Fruit fly (Drosophila melanogaster) whole organism, embryonic: Measurements from ENCODE around the gene CG31898.

ENCODE experiments used
- CG11456 ChIP-seq: fragments of 200-800 bp; sonication (Bioruptor generic); IDR thresholded peaks from 3 replicates; pipeline ENCODE4 v1.3.6; 2022; ENCODE audit warnings: missing biosample characterization, missing genetic modification characterization
- CG12299 ChIP-seq: fragments of 200-800 bp; sonication (Bioruptor generic); optimal IDR thresholded peaks from 2 replicates; lab custom pipeline; 2018; ENCODE audit warnings: missing biosample characterization, mild to moderate bottlenecking, missing genetic modification characterization
- CG14014 ChIP-seq: fragments of 200-800 bp; sonication (Bioruptor generic); IDR thresholded peaks from 2 replicates; pipeline ENCODE4 v1.3.6; 2022; ENCODE audit warnings: missing biosample characterization, missing genetic modification characterization
- CG14050 ChIP-seq: fragments of 200-800 bp; sonication (Bioruptor generic); IDR thresholded peaks from 3 replicates; pipeline ENCODE4 v1.3.6; 2022; ENCODE audit warnings: missing biosample characterization, missing genetic modification characterization
- CG15269 ChIP-seq: fragments of 200-800 bp; sonication (Bioruptor generic); optimal IDR thresholded peaks from 2 replicates; lab custom pipeline; 2018; ENCODE audit warnings: missing biosample characterization, mild to moderate bottlenecking, missing genetic modification characterization, moderate library complexity
- CG15601 ChIP-seq: fragments of 200-800 bp; sonication (Bioruptor generic); optimal IDR thresholded peaks from 3 replicates; lab custom pipeline; 2019; ENCODE audit warnings: missing biosample characterization, mild to moderate bottlenecking, missing genetic modification characterization, moderate library complexity
- CG17802 ChIP-seq: fragments of 200-800 bp; sonication (Bioruptor generic); optimal IDR thresholded peaks from 2 replicates; lab custom pipeline; 2018; ENCODE audit warnings: missing biosample characterization, mild to moderate bottlenecking, missing genetic modification characterization, moderate library complexity
- CG18619 ChIP-seq: fragments of 200-800 bp; sonication (Bioruptor generic); optimal IDR thresholded peaks from 3 replicates; lab custom pipeline; 2017; ENCODE audit warnings: missing biosample characterization, mild to moderate bottlenecking, missing genetic modification characterization
- CG18764 ChIP-seq: fragments of 200-800 bp; sonication (Bioruptor generic); optimal IDR thresholded peaks from 3 replicates; lab custom pipeline; 2016; ENCODE audit warnings: missing biosample characterization, missing genetic modification characterization
- CG2116 ChIP-seq: fragments of 200-800 bp; sonication (Bioruptor generic); optimal IDR thresholded peaks from 3 replicates; lab custom pipeline; 2018; ENCODE audit warnings: missing biosample characterization, mild to moderate bottlenecking, missing genetic modification characterization
- CG2889 ChIP-seq: fragments of 200-800 bp; sonication (Bioruptor generic); IDR thresholded peaks from 3 replicates; pipeline ENCODE4 v1.3.6; 2022; ENCODE audit warnings: missing biosample characterization, missing genetic modification characterization
- CG4424 ChIP-seq: fragments of 200-800 bp; sonication (Bioruptor generic); optimal IDR thresholded peaks from 3 replicates; lab custom pipeline; 2016; ENCODE audit warnings: missing biosample characterization, missing genetic modification characterization
- CG7556 ChIP-seq: fragments of 200-800 bp; sonication (Bioruptor generic); optimal IDR thresholded peaks from 2 replicates; lab custom pipeline; 2017; ENCODE audit warnings: missing biosample characterization, mild to moderate bottlenecking, missing genetic modification characterization
- CG7987 ChIP-seq: fragments of 200-800 bp; sonication (Bioruptor generic); optimal IDR thresholded peaks from 2 replicates; lab custom pipeline; 2018; ENCODE audit warnings: missing biosample characterization, mild to moderate bottlenecking, missing genetic modification characterization, moderate library complexity
- CG9215 ChIP-seq: fragments of 200-800 bp; sonication (Bioruptor generic); IDR thresholded peaks from 2 replicates; pipeline ENCODE4 v1.3.6; 2022; ENCODE audit warnings: missing biosample characterization, missing genetic modification characterization
- CG9932 ChIP-seq: fragments of 200-800 bp; sonication (Bioruptor generic); IDR thresholded peaks from 2 replicates; pipeline ENCODE4 v1.3.6; 2022; ENCODE audit warnings: missing biosample characterization, missing genetic modification characterization
- Dad ChIP-seq: fragments of 200-800 bp; sonication (Bioruptor generic); optimal IDR thresholded peaks from 3 replicates; lab custom pipeline; 2016; ENCODE audit warnings: missing biosample characterization, missing genetic modification characterization
- Deaf1 ChIP-seq: fragments of 200-800 bp; optimal IDR thresholded peaks from 3 replicates; lab custom pipeline; 2019; ENCODE audit warnings: missing biosample characterization, mild to moderate bottlenecking, missing genetic modification characterization, moderate library complexity
- Dfd ChIP-seq, 2 experiments: fragments of >200 bp; optimal IDR thresholded peaks; 2 replicates each; lab custom pipeline; 2017; ENCODE audit warnings: missing biosample characterization in 2 of 2, missing genetic modification characterization in 2 of 2
- Fer2 ChIP-seq: fragments of 200-800 bp; sonication (Bioruptor generic); optimal IDR thresholded peaks from 2 replicates; lab custom pipeline; 2018; ENCODE audit warnings: missing biosample characterization, mild to moderate bottlenecking, missing genetic modification characterization, moderate library complexity
- GATAe ChIP-seq: fragments of 200-800 bp; sonication (Bioruptor generic); conservative IDR thresholded peaks from 2 replicates; pipeline ENCODE4 v1.3.6; 2022; ENCODE audit warnings: missing biosample characterization, missing genetic modification characterization
- HLH4C ChIP-seq: fragments of 200-800 bp; sonication (Bioruptor generic); IDR thresholded peaks from 3 replicates; pipeline ENCODE4 v1.3.6; 2022; ENCODE audit warnings: missing biosample characterization, missing genetic modification characterization; ENCODE audit not compliant: partially characterized antibody
- Hand ChIP-seq: fragments of 200-800 bp; sonication (Bioruptor generic); optimal IDR thresholded peaks from 2 replicates; lab custom pipeline; 2017; ENCODE audit warnings: mild to moderate bottlenecking, missing biosample characterization, missing genetic modification reagents, missing genetic modification characterization
- MBD-R2 ChIP-seq: fragments of 200-800 bp; sonication (Bioruptor generic); IDR thresholded peaks from 2 replicates; pipeline ENCODE4 v1.3.6; 2022; ENCODE audit warnings: missing biosample characterization, missing genetic modification characterization
- MTF-1 ChIP-seq: fragments of 200-800 bp; sonication (Bioruptor generic); optimal IDR thresholded peaks from 2 replicates; lab custom pipeline; 2018; ENCODE audit warnings: missing biosample characterization, mild to moderate bottlenecking, missing genetic modification characterization, borderline replicate concordance
- Rx ChIP-seq: fragments of 200-800 bp; sonication (Bioruptor generic); IDR thresholded peaks from 2 replicates; pipeline ENCODE4 v1.3.6; 2022; ENCODE audit warnings: missing biosample characterization, missing genetic modification characterization
- Vsx1 ChIP-seq: fragments of 200-800 bp; sonication (Bioruptor generic); optimal IDR thresholded peaks from 2 replicates; lab custom pipeline; 2017; ENCODE audit warnings: missing biosample characterization, mild to moderate bottlenecking, missing genetic modification characterization, missing genetic modification reagents
- Xbp1 ChIP-seq: fragments of 200-800 bp; sonication (Bioruptor generic); optimal IDR thresholded peaks from 3 replicates; lab custom pipeline; 2016; ENCODE audit warnings: missing biosample characterization, mild to moderate bottlenecking, missing genetic modification characterization
- ab ChIP-seq: fragments of 200-800 bp; sonication (Bioruptor generic); optimal IDR thresholded peaks from 2 replicates; lab custom pipeline; 2016; ENCODE audit warnings: missing biosample characterization, missing genetic modification characterization
- ash1 ChIP-seq: fragments of 200-800 bp; sonication (Bioruptor generic); optimal IDR thresholded peaks from 2 replicates; lab custom pipeline; 2018; ENCODE audit warnings: missing biosample characterization, mild to moderate bottlenecking, missing genetic modification characterization
- ato ChIP-seq: fragments of 200-800 bp; sonication (Bioruptor generic); IDR thresholded peaks from 2 replicates; pipeline ENCODE4 v1.3.6; 2022; ENCODE audit warnings: missing biosample characterization, missing genetic modification characterization; ENCODE audit not compliant: partially characterized antibody
- bab2 ChIP-seq: fragments of 200-800 bp; sonication (Bioruptor generic); optimal IDR thresholded peaks from 2 replicates; lab custom pipeline; 2016; ENCODE audit warnings: missing biosample characterization, missing genetic modification characterization
- bcd ChIP-seq: fragments of 200-800 bp; sonication (Bioruptor generic); optimal IDR thresholded peaks from 2 replicates; lab custom pipeline; 2017; ENCODE audit warnings: missing biosample characterization, mild to moderate bottlenecking, missing genetic modification characterization
- bsh ChIP-seq, 2 experiments: fragments of 200-800 bp; sonication (Bioruptor generic); optimal IDR thresholded peaks; 2 replicates each; lab custom pipeline; 2017 to 2018; ENCODE audit warnings: mild to moderate bottlenecking in 2 of 2, missing biosample characterization in 2 of 2, missing genetic modification characterization in 2 of 2, moderate library complexity in 1 of 2
- chinmo ChIP-seq: fragments of 200-800 bp; sonication (Bioruptor generic); IDR thresholded peaks from 4 replicates; pipeline ENCODE4 v1.3.6; 2022; ENCODE audit warnings: missing biosample characterization, missing genetic modification characterization; ENCODE audit not compliant: partially characterized antibody
- dmrt11E ChIP-seq: fragments of 200-800 bp; sonication (Bioruptor generic); optimal IDR thresholded peaks from 3 replicates; lab custom pipeline; 2018; ENCODE audit warnings: missing biosample characterization, mild to moderate bottlenecking, missing genetic modification characterization, moderate library complexity
- ewg ChIP-seq: fragments of 200-800 bp; sonication (Bioruptor generic); optimal IDR thresholded peaks from 3 replicates; lab custom pipeline; 2017; ENCODE audit warnings: mild to moderate bottlenecking, missing biosample characterization, missing genetic modification reagents, missing genetic modification characterization
- h ChIP-seq: fragments of >200 bp; optimal IDR thresholded peaks from 2 replicates; lab custom pipeline; 2017
- hb ChIP-seq: fragments of 200-800 bp; sonication (Bioruptor generic); IDR thresholded peaks from 3 replicates; pipeline ENCODE4 v1.3.6; 2022; ENCODE audit warnings: missing biosample characterization, missing genetic modification characterization; ENCODE audit not compliant: partially characterized antibody
- kah ChIP-seq: fragments of 200-800 bp; sonication (Bioruptor generic); optimal IDR thresholded peaks from 2 replicates; lab custom pipeline; 2018; ENCODE audit warnings: missing biosample characterization, mild to moderate bottlenecking, missing genetic modification characterization
- lbe ChIP-seq: fragments of 200-800 bp; sonication (Bioruptor generic); optimal IDR thresholded peaks from 2 replicates; lab custom pipeline; 2016; ENCODE audit warnings: missing biosample characterization, mild to moderate bottlenecking, missing genetic modification characterization
- mld ChIP-seq: fragments of 200-800 bp; sonication (Bioruptor generic); IDR thresholded peaks from 3 replicates; pipeline ENCODE4 v1.3.6; 2022; ENCODE audit warnings: missing biosample characterization, missing genetic modification characterization; ENCODE audit not compliant: partially characterized antibody
- oc ChIP-seq: fragments of 200-800 bp; sonication (Bioruptor generic); optimal IDR thresholded peaks from 2 replicates; lab custom pipeline; 2018; ENCODE audit warnings: missing biosample characterization, mild to moderate bottlenecking, missing genetic modification characterization, moderate library complexity
- otp ChIP-seq: fragments of 200-800 bp; sonication (Bioruptor generic); IDR thresholded peaks from 3 replicates; pipeline ENCODE4, ENCODE4 v1.3.6; 2022; ENCODE audit warnings: missing biosample characterization, missing genetic modification characterization
- p53 ChIP-seq: fragments of 200-800 bp; sonication (Bioruptor generic); optimal IDR thresholded peaks from 2 replicates; lab custom pipeline; 2016; ENCODE audit warnings: missing biosample characterization, missing genetic modification characterization
- sens-2 ChIP-seq: fragments of 200-800 bp; sonication (Bioruptor generic); IDR thresholded peaks from 2 replicates; pipeline ENCODE4 v1.3.6; 2022; ENCODE audit warnings: missing biosample characterization, missing genetic modification characterization
- tup ChIP-seq: fragments of 200-800 bp; sonication (Bioruptor generic); optimal IDR thresholded peaks from 2 replicates; lab custom pipeline; 2016; ENCODE audit warnings: missing biosample characterization, mild to moderate bottlenecking, missing genetic modification characterization, moderate library complexity
- vvl ChIP-seq: fragments of 200-800 bp; sonication (Bioruptor generic); IDR thresholded peaks from 2 replicates; pipeline ENCODE4 v1.3.6; 2022; ENCODE audit warnings: missing biosample characterization, missing genetic modification characterization
- wor ChIP-seq: fragments of 200-800 bp; sonication (Bioruptor generic); IDR thresholded peaks from 2 replicates; pipeline ENCODE4 v1.3.6; 2022; ENCODE audit warnings: missing biosample characterization, missing genetic modification characterization
- zfh1 ChIP-seq: fragments of 200-800 bp; sonication (Bioruptor generic); IDR thresholded peaks from 3 replicates; pipeline ENCODE4 v1.3.6; 2022; ENCODE audit warnings: missing biosample characterization, missing genetic modification characterization

Gene CG31898

DNA sequence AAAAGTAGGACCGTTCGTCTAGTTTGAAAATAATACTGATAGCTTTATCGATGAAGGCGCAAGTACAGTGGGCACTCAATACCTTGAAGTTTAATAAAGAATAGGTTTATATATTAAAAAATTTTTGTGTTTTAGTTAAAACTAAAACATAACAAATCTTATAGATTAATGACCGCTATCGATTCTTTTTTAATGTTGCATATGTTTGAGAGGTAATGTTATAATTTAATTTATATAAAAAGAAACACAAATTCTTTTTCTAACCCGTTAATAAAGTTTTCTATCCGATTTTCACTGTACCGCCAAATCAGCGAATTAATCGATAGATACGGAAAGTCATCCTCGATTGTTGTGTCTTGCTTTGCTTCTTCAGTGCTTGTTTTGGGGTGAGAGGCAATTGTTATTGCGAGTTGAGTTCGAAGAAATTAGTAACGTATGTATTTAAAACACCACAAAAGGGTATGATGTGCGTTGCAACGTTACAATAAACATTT, 16.1 kb upstream of the CG31898 start, which contains the start of the genes Dad1 and CG13384 (continued):
- TF ChIP-seq bsh (GFP tag; optimal IDR thresholded peaks at IDR 0.05; lab: Kevin White, UChicago) (peak in 1 of 2 experiments; percentile 90), CG7556 (GFP tag; lab: Kevin White, UChicago) (peak; percentile 94), bab2 (peak; percentile 63), p53 (GFP tag; lab: Kevin White, UChicago) (no peak), chinmo (no peak), CG7987 (GFP tag; lab: Kevin White, UChicago) (peak; percentile 40), kah (GFP tag; lab: Kevin White, UChicago) (peak; percentile 79), ewg (GFP tag; lab: Kevin White, UChicago) (peak; percentile 70), CG2116 (peak; percentile 91), MBD-R2 (peak; percentile 65; the same call in 1 of the 2 replicates), mld (GFP tag; lab: Robert Waterston, UW) (no peak), h (lab: Kevin White, UChicago) (no peak), CG18619 (peak; percentile 93), bcd (GFP tag; lab: Kevin White, UChicago) (peak; percentile 92), CG11456 (GFP tag; lab: Robert Waterston, UW) (no peak; the same call in none of the 3 replicates), CG2889 (peak; percentile 84), ato (GFP tag; lab: Robert Waterston, UW) (0 out of 2 replicates have a peak, but pooled peaks have one; percentile 23), CG9215 (peak; percentile 94), oc (tag; lab: Kevin White, UChicago) (peak; percentile 91), Deaf1 (tag; lab: Kevin White, UChicago) (peak; percentile 79), lbe (GFP tag; lab: Kevin White, UChicago) (peak; percentile 90), tup (GFP tag; lab: Kevin White, UChicago) (peak; percentile 45), MTF-1 (GFP tag; lab: Kevin White, UChicago) (peak; percentile 64), HLH4C (no peak), Fer2 (peak; percentile 94), dmrt11E (tag; lab: Kevin White, UChicago) (peak; percentile 91), Dfd (GFP tag; optimal IDR thresholded peaks at IDR 0.05; lab: Kevin White, UChicago) (no peak), CG17802 (tag; lab: Kevin White, UChicago) (peak; percentile 28), ab (GFP tag; lab: Kevin White, UChicago) (peak; percentile 20), Rx (GFP tag; lab: Robert Waterston, UW) (peak; percentile 58), GATAe (GFP tag; lab: Robert Waterston, UW) (peak; percentile 86), CG9932 (peak; percentile 97), otp (0 out of 3 replicates have a peak, but pooled peaks have one; percentile 55), Xbp1 (GFP tag; lab: Kevin White, UChicago) (peak; percentile 95), hb (GFP tag; lab: Robert Waterston, UW) (no peak), sens-2 (GFP tag; lab: Robert Waterston, UW) (no peak), wor (GFP tag; lab: Robert Waterston, UW) (peak; percentile 62), CG15269 (peak; percentile 96), CG14014 (GFP tag; lab: Robert Waterston, UW) (peak; percentile 94), Vsx1 (GFP tag; lab: Kevin White, UChicago) (peak; percentile 78), vvl (GFP tag; lab: Robert Waterston, UW) (peak; percentile 95), CG15601 (tag; lab: Kevin White, UChicago) (peak; percentile 91), zfh1 (GFP tag; lab: Robert Waterston, UW) (peak; percentile 85), ash1 (GFP tag; lab: Kevin White, UChicago) (no peak), CG4424 (peak; percentile 92), Dad (GFP tag; lab: Kevin White, UChicago) (peak; percentile 44), CG12299 (peak; percentile 93), CG14050 (peak; percentile 79), Hand (GFP tag; lab: Kevin White, UChicago) (peak; percentile 92), CG18764 (GFP tag; lab: Kevin White, UChicago) (peak; percentile 83)
